Worm (Caenorhabditis elegans): ENCODE results near the gene sphr-1.

sphr-1 gene

ce11 chrV:9198887-9199286 lies 7.5 kb downstream of the sphr-1 start, which contains the start of gene str-177:
str-177 (minus strand) TSS chrV:9198987.
- no peak for TF ChIP-seq ceh-45 (GFP tag; IDR thresholded peaks at IDR 0.05)
- TF ChIP-seq hlh-8 (tag; optimal IDR thresholded peaks at IDR 0.05) = no peak
- no peak for TF ChIP-seq hlh-6 (tag; optimal IDR thresholded peaks at IDR 0.05)
- no peak for TF ChIP-seq ceh-24 (tag; optimal IDR thresholded peaks at IDR 0.05)
- TF ChIP-seq unc-3 (GFP tag; conservative IDR thresholded peaks at IDR 0.05) = no peak
- TF ChIP-seq unc-3 (tag; optimal IDR thresholded peaks at IDR 0.05) = no peak
- TF ChIP-seq ceh-30 (tag; optimal IDR thresholded peaks at IDR 0.05) = no peak
- TF ChIP-seq ztf-16 (tag; optimal IDR thresholded peaks at IDR 0.05) = no peak
- TF ChIP-seq ceh-18 (tag; optimal IDR thresholded peaks at IDR 0.05) = no peak
- TF ChIP-seq eyg-1 (tag; optimal IDR thresholded peaks at IDR 0.05) = no peak

ce11 chrV:9202710-9203109 lies 11.3 kb downstream of the sphr-1 start, which contains the start of gene asp-2:
asp-2 (plus strand) TSS chrV:9203077.
- TF ChIP-seq ceh-30 (tag; optimal IDR thresholded peaks at IDR 0.05) (no peak), elt-2 (tag; optimal IDR thresholded peaks at IDR 0.05) (peak; percentile 69)

- TF ChIP-seq madf-2 (tag; optimal IDR thresholded peaks at IDR 0.05) = no peak
- TF ChIP-seq ceh-34 (tag; optimal IDR thresholded peaks at IDR 0.05) = no peak
Observed at ce11 chrV:9207377-9207776, 16.0 kb downstream of the sphr-1 start, which contains the start of gene inx-10. inx-10 (minus strand) TSS chrV:9207477.

ce11 chrV:9208878-9209277 lies 17.5 kb downstream of the sphr-1 start:
- TF ChIP-seq tbx-2 (tag; optimal IDR thresholded peaks at IDR 0.05) (no peak), unc-42 (tag; optimal IDR thresholded peaks at IDR 0.05) (no peak), sox-2 (GFP tag; IDR thresholded peaks at IDR 0.05) (no peak), ref-2 (tag; optimal IDR thresholded peaks at IDR 0.05) (no peak), hlh-8 (tag; optimal IDR thresholded peaks at IDR 0.05) (no peak), npax-4 (tag; optimal IDR thresholded peaks at IDR 0.05) (no peak), odd-2 (tag; optimal IDR thresholded peaks at IDR 0.05) (no peak), madf-2 (tag; optimal IDR thresholded peaks at IDR 0.05) (no peak), unc-55 (GFP tag; optimal IDR thresholded peaks at IDR 0.05) (no peak), unc-86 (tag; optimal IDR thresholded peaks at IDR 0.05) (no peak), ceh-31 (tag; optimal IDR thresholded peaks at IDR 0.05) (no peak), lim-6 (tag; optimal IDR thresholded peaks at IDR 0.05) (no peak), eyg-1 (tag; optimal IDR thresholded peaks at IDR 0.05) (no peak)

- TF ChIP-seq sox-2 (GFP tag; IDR thresholded peaks at IDR 0.05) (no peak), hlh-13 (GFP tag; optimal IDR thresholded peaks at IDR 0.05) (no peak), ceh-24 (tag; optimal IDR thresholded peaks at IDR 0.05) (no peak), rnt-1 (tag; optimal IDR thresholded peaks at IDR 0.05) (no peak), Y22D7AL.16 (tag; optimal IDR thresholded peaks at IDR 0.05) (no peak), hlh-6 (tag; optimal IDR thresholded peaks at IDR 0.05) (no peak), unc-55 (GFP tag; optimal IDR thresholded peaks at IDR 0.05) (peak; percentile 43), unc-42 (tag; optimal IDR thresholded peaks at IDR 0.05) (peak; percentile 96), C38D4.7 (GFP tag; optimal IDR thresholded peaks at IDR 0.05) (no peak), tbx-2 (tag; optimal IDR thresholded peaks at IDR 0.05) (peak; percentile 22), eyg-1 (tag; optimal IDR thresholded peaks at IDR 0.05) (no peak), sox-4 (tag; optimal IDR thresholded peaks at IDR 0.05) (no peak), ceh-18 (tag; optimal IDR thresholded peaks at IDR 0.05) (peak; percentile 17), fkh-6 (tag; optimal IDR thresholded peaks at IDR 0.05) (no peak), ceh-14 (tag; optimal IDR thresholded peaks at IDR 0.05) (no peak), ahr-1 (tag; optimal IDR thresholded peaks at IDR 0.05) (no peak), madf-2 (tag; optimal IDR thresholded peaks at IDR 0.05) (no peak), npax-4 (tag; optimal IDR thresholded peaks at IDR 0.05) (no peak), ama-1 (optimal IDR thresholded peaks at IDR 0.05) (no peak), ceh-30 (tag; optimal IDR thresholded peaks at IDR 0.05) (no peak), ceh-31 (tag; optimal IDR thresholded peaks at IDR 0.05) (peak; percentile 52), K02D7.2 (tag; optimal IDR thresholded peaks at IDR 0.05) (no peak), dve-1 (tag; optimal IDR thresholded peaks at IDR 0.05) (peak; percentile 10), ceh-9 (tag; optimal IDR thresholded peaks at IDR 0.05) (no peak), F13H6.1 (tag; optimal IDR thresholded peaks at IDR 0.05) (no peak), ceh-19 (GFP tag; optimal IDR thresholded peaks at IDR 0.05) (no peak), pha-2 (tag; optimal IDR thresholded peaks at IDR 0.05) (no peak), nhr-11 (tag; optimal IDR thresholded peaks at IDR 0.05) (no peak), hlh-15 (tag; optimal IDR thresholded peaks at IDR 0.05) (no peak), unc-3 (GFP tag; conservative IDR thresholded peaks at IDR 0.05) (no peak), unc-3 (tag; optimal IDR thresholded peaks at IDR 0.05) (no peak), ztf-16 (tag; optimal IDR thresholded peaks at IDR 0.05) (no peak), nfya-1 (tag; optimal IDR thresholded peaks at IDR 0.05) (peak; percentile 70), zip-5 (tag; optimal IDR thresholded peaks at IDR 0.05) (no peak), ref-2 (tag; optimal IDR thresholded peaks at IDR 0.05) (no peak), C08G9.2 (tag; optimal IDR thresholded peaks at IDR 0.05) (no peak)
Observed at ce11 chrV:9212499-9212898, 21.1 kb downstream of the sphr-1 start.
